Worm (Caenorhabditis elegans): ENCODE results near the gene Y47D3B.3.

ce11 chrIII:11372199-11372938 lies 25.2 kb upstream of the Y47D3B.3 start:
- no peak for TF ChIP-seq him-1 (tag; optimal IDR thresholded peaks at IDR 0.05)
- TF ChIP-seq W03F9.2 (tag; optimal IDR thresholded peaks at IDR 0.05): no peak
- no peak for TF ChIP-seq dao-5 (tag; optimal IDR thresholded peaks at IDR 0.05)

Data from whole organism, L4/young adult.